Fruit fly (Drosophila melanogaster) whole organism, embryonic: ENCODE data around the gene CG45072.

ENCODE experiments used
- Blimp-1 ChIP-seq: fragments of 200-800 bp; sonication (Bioruptor generic); optimal IDR thresholded peaks from 3 replicates; lab custom pipeline; 2018; ENCODE audit warnings: missing biosample characterization, missing genetic modification characterization, mild to moderate bottlenecking, moderate library complexity, missing genetic modification reagents
- BtbVII ChIP-seq: fragments of 200-800 bp; sonication (Bioruptor generic); optimal IDR thresholded peaks from 3 replicates; lab custom pipeline; 2017; ENCODE audit warnings: missing biosample characterization, mild to moderate bottlenecking, missing genetic modification characterization
- Bteb2 ChIP-seq: fragments of 200-800 bp; sonication (Bioruptor generic); optimal IDR thresholded peaks from 2 replicates; lab custom pipeline; 2016; ENCODE audit warnings: missing biosample characterization, missing genetic modification characterization
- CG10274 ChIP-seq: fragments of 200-800 bp; sonication (Bioruptor generic); optimal IDR thresholded peaks from 3 replicates; lab custom pipeline; 2017; ENCODE audit warnings: missing biosample characterization, mild to moderate bottlenecking, missing genetic modification characterization
- CG10979 ChIP-seq: fragments of 200-800 bp; sonication (Bioruptor generic); optimal IDR thresholded peaks from 2 replicates; lab custom pipeline; 2018; ENCODE audit warnings: missing biosample characterization, mild to moderate bottlenecking, missing genetic modification characterization, moderate library complexity
- CG12236 ChIP-seq: fragments of 200-800 bp; sonication (Bioruptor generic); optimal IDR thresholded peaks from 2 replicates; lab custom pipeline; 2016; ENCODE audit warnings: missing biosample characterization, missing genetic modification characterization
- CG12942 ChIP-seq: fragments of 200-800 bp; sonication (Bioruptor generic); optimal IDR thresholded peaks from 3 replicates; lab custom pipeline; 2016; ENCODE audit warnings: missing biosample characterization, missing genetic modification characterization
- CG16815 ChIP-seq: fragments of 200-800 bp; sonication (Bioruptor generic); optimal IDR thresholded peaks from 3 replicates; lab custom pipeline; 2017; ENCODE audit warnings: missing biosample characterization, mild to moderate bottlenecking, missing genetic modification characterization
- CG2889 ChIP-seq: fragments of 200-800 bp; sonication (Bioruptor generic); IDR thresholded peaks from 3 replicates; pipeline ENCODE4 v1.3.6; 2022; ENCODE audit warnings: missing biosample characterization, missing genetic modification characterization
- CG30403 ChIP-seq: fragments of 200-800 bp; sonication (Bioruptor generic); optimal IDR thresholded peaks from 3 replicates; lab custom pipeline; 2016; ENCODE audit warnings: missing biosample characterization, missing genetic modification characterization
- CG31365 ChIP-seq: fragments of 200-800 bp; sonication (Bioruptor generic); optimal IDR thresholded peaks from 2 replicates; lab custom pipeline; 2018; ENCODE audit warnings: missing biosample characterization, mild to moderate bottlenecking, missing genetic modification characterization
- CG34224 ChIP-seq: fragments of 200-800 bp; sonication (Bioruptor generic); IDR thresholded peaks from 3 replicates; pipeline ENCODE4 v1.3.6; 2022; ENCODE audit warnings: missing biosample characterization, missing genetic modification characterization; ENCODE audit not compliant: partially characterized antibody
- CG3847 ChIP-seq: fragments of 200-800 bp; sonication (Bioruptor generic); IDR thresholded peaks from 2 replicates; pipeline ENCODE4 v1.3.6; 2022; ENCODE audit warnings: missing biosample characterization, missing genetic modification characterization
- CG42726 ChIP-seq: fragments of 200-800 bp; sonication (Bioruptor generic); IDR thresholded peaks from 2 replicates; pipeline ENCODE4 v1.3.6; 2022; ENCODE audit warnings: missing biosample characterization, missing genetic modification characterization; ENCODE audit not compliant: partially characterized antibody
- CG7357 ChIP-seq: fragments of 200-800 bp; sonication (Bioruptor generic); IDR thresholded peaks from 3 replicates; pipeline ENCODE4 v1.3.6; 2022; ENCODE audit warnings: missing biosample characterization, missing genetic modification characterization
- CG7372 ChIP-seq: fragments of 200-800 bp; sonication (Bioruptor generic); IDR thresholded peaks from 2 replicates; pipeline ENCODE4 v1.3.6; 2022; ENCODE audit warnings: missing biosample characterization, missing genetic modification characterization
- CHES-1-like ChIP-seq: fragments of 200-800 bp; sonication (Bioruptor generic); optimal IDR thresholded peaks from 2 replicates; lab custom pipeline; 2016; ENCODE audit warnings: missing biosample characterization, missing genetic modification characterization
- Camta ChIP-seq: fragments of 200-800 bp; sonication (Bioruptor generic); optimal IDR thresholded peaks from 2 replicates; lab custom pipeline; 2016; ENCODE audit warnings: missing biosample characterization, missing genetic modification characterization
- Drgx ChIP-seq: fragments of 200-800 bp; sonication (Bioruptor generic); IDR thresholded peaks from 2 replicates; pipeline ENCODE4 v1.3.6; 2022; ENCODE audit warnings: missing biosample characterization, missing genetic modification characterization
- Eip74EF ChIP-seq, 2 experiments: fragments of 200-800 bp in 1 of 2; fragments of >200 bp in 1 of 2; sonication (Bioruptor generic) in 1 of 2; optimal IDR thresholded peaks; 2 replicates each; lab custom pipeline; 2017 to 2019; ENCODE audit warnings: missing biosample characterization in 2 of 2, missing genetic modification characterization in 2 of 2, mild to moderate bottlenecking in 1 of 2, moderate library complexity in 1 of 2
- Gsc ChIP-seq: fragments of 200-800 bp; sonication (Bioruptor generic); IDR thresholded peaks from 2 replicates; pipeline ENCODE4 v1.3.6; 2022; ENCODE audit warnings: missing biosample characterization, missing genetic modification characterization
- HLH4C ChIP-seq: fragments of 200-800 bp; sonication (Bioruptor generic); IDR thresholded peaks from 3 replicates; pipeline ENCODE4 v1.3.6; 2022; ENCODE audit warnings: missing biosample characterization, missing genetic modification characterization; ENCODE audit not compliant: partially characterized antibody
- HLHmδ ChIP-seq: fragments of 200-800 bp; sonication (Bioruptor generic); optimal IDR thresholded peaks from 2 replicates; lab custom pipeline; 2018; ENCODE audit warnings: missing biosample characterization, mild to moderate bottlenecking, missing genetic modification characterization, moderate library complexity
- Hr39 ChIP-seq: fragments of >200 bp; optimal IDR thresholded peaks from 2 replicates; lab custom pipeline; 2017
- Jarid2 ChIP-seq: fragments of 200-800 bp; sonication (Bioruptor generic); optimal IDR thresholded peaks from 3 replicates; lab custom pipeline; 2017; ENCODE audit warnings: mild to moderate bottlenecking, missing biosample characterization, missing genetic modification reagents, missing genetic modification characterization
- Myb ChIP-seq: fragments of 200-800 bp; sonication (Bioruptor generic); optimal IDR thresholded peaks from 2 replicates; lab custom pipeline; 2016; ENCODE audit warnings: missing biosample characterization, missing genetic modification characterization
- Oaz ChIP-seq: fragments of 200-800 bp; sonication (Bioruptor generic); IDR thresholded peaks from 2 replicates; pipeline ENCODE4 v1.3.6; 2022; ENCODE audit warnings: missing biosample characterization, missing genetic modification characterization
- Stat92E ChIP-seq, 3 experiments: fragments of >200 bp in 2 of 3; fragments of 200-800 bp in 1 of 3; sonication (Bioruptor generic) in 1 of 3; optimal IDR thresholded peaks; 2 replicates each; lab custom pipeline; 2017 to 2019; ENCODE audit warnings: missing biosample characterization in 3 of 3, missing genetic modification characterization in 3 of 3, mild to moderate bottlenecking in 1 of 3, moderate library complexity in 1 of 3
- Trl ChIP-seq, 3 experiments: fragments of >200 bp in 2 of 3; fragments of 200-800 bp in 1 of 3; sonication (Bioruptor generic) in 1 of 3; optimal IDR thresholded peaks; 2 replicates in 1 of 3; 3 replicates in 2 of 3; lab custom pipeline; 2016 to 2017; ENCODE audit warnings: missing biosample characterization in 1 of 3, missing genetic modification characterization in 1 of 3
- Vsx1 ChIP-seq: fragments of 200-800 bp; sonication (Bioruptor generic); optimal IDR thresholded peaks from 2 replicates; lab custom pipeline; 2017; ENCODE audit warnings: missing biosample characterization, mild to moderate bottlenecking, missing genetic modification characterization, missing genetic modification reagents
- bbx ChIP-seq: fragments of 200-800 bp; sonication (Bioruptor generic); IDR thresholded peaks from 2 replicates; pipeline ENCODE4 v1.3.6; 2022; ENCODE audit warnings: missing biosample characterization, missing genetic modification characterization; ENCODE audit not compliant: partially characterized antibody
- bsh ChIP-seq, 2 experiments: fragments of 200-800 bp; sonication (Bioruptor generic); optimal IDR thresholded peaks; 2 replicates each; lab custom pipeline; 2017 to 2018; ENCODE audit warnings: mild to moderate bottlenecking in 2 of 2, missing biosample characterization in 2 of 2, missing genetic modification characterization in 2 of 2, moderate library complexity in 1 of 2
- crc ChIP-seq: fragments of 200-800 bp; sonication (Bioruptor generic); optimal IDR thresholded peaks from 2 replicates; lab custom pipeline; 2016; ENCODE audit warnings: missing biosample characterization, missing genetic modification characterization
- exex ChIP-seq: fragments of 200-800 bp; sonication (Bioruptor generic); optimal IDR thresholded peaks from 4 replicates; lab custom pipeline; 2018; ENCODE audit warnings: missing biosample characterization, mild to moderate bottlenecking, missing genetic modification characterization, moderate library complexity
- eyg ChIP-seq: fragments of 200-800 bp; sonication (Bioruptor generic); optimal IDR thresholded peaks from 3 replicates; lab custom pipeline; 2016; ENCODE audit warnings: missing biosample characterization, missing genetic modification characterization
- gsb-n ChIP-seq: fragments of 200-800 bp; sonication (Bioruptor generic); optimal IDR thresholded peaks from 3 replicates; lab custom pipeline; 2018; ENCODE audit warnings: missing biosample characterization, mild to moderate bottlenecking, missing genetic modification characterization
- jigr1 ChIP-seq: fragments of 200-800 bp; sonication (Bioruptor generic); IDR thresholded peaks from 3 replicates; pipeline ENCODE4 v1.3.6; 2022; ENCODE audit warnings: missing biosample characterization, missing genetic modification characterization
- jing ChIP-seq: fragments of 200-800 bp; sonication (Bioruptor generic); optimal IDR thresholded peaks from 2 replicates; lab custom pipeline; 2018; ENCODE audit warnings: missing biosample characterization, mild to moderate bottlenecking, missing genetic modification characterization
- lbe ChIP-seq: fragments of 200-800 bp; sonication (Bioruptor generic); optimal IDR thresholded peaks from 2 replicates; lab custom pipeline; 2016; ENCODE audit warnings: missing biosample characterization, mild to moderate bottlenecking, missing genetic modification characterization
- lilli ChIP-seq: fragments of 200-800 bp; sonication (Bioruptor generic); optimal IDR thresholded peaks from 3 replicates; lab custom pipeline; 2016; ENCODE audit warnings: missing biosample characterization, missing genetic modification characterization
- mirr ChIP-seq: fragments of 200-800 bp; sonication (Bioruptor generic); optimal IDR thresholded peaks from 3 replicates; lab custom pipeline; 2018; ENCODE audit warnings: missing biosample characterization, mild to moderate bottlenecking, missing genetic modification characterization
- odd ChIP-seq: fragments of 200-800 bp; sonication (Bioruptor generic); optimal IDR thresholded peaks from 2 replicates; lab custom pipeline; 2017; ENCODE audit warnings: missing biosample characterization, mild to moderate bottlenecking, missing genetic modification characterization
- otp ChIP-seq: fragments of 200-800 bp; sonication (Bioruptor generic); IDR thresholded peaks from 3 replicates; pipeline ENCODE4, ENCODE4 v1.3.6; 2022; ENCODE audit warnings: missing biosample characterization, missing genetic modification characterization
- pros ChIP-seq: fragments of 200-800 bp; sonication (Bioruptor generic); optimal IDR thresholded peaks from 3 replicates; lab custom pipeline; 2019; ENCODE audit warnings: missing biosample characterization, mild to moderate bottlenecking, missing genetic modification characterization, moderate library complexity
- sens ChIP-seq: fragments of 200-800 bp; sonication (Bioruptor generic); peaks from one replicate; lab custom pipeline; 2016; ENCODE audit warnings: missing biosample characterization, missing genetic modification characterization
- stwl ChIP-seq: fragments of 200-800 bp; sonication (Bioruptor generic); optimal IDR thresholded peaks from 3 replicates; lab custom pipeline; 2018; ENCODE audit warnings: missing biosample characterization, mild to moderate bottlenecking, missing genetic modification characterization, moderate library complexity
- sug ChIP-seq: fragments of 200-800 bp; optimal IDR thresholded peaks from 2 replicates; lab custom pipeline; 2019; ENCODE audit warnings: missing biosample characterization, mild to moderate bottlenecking, missing genetic modification characterization, moderate library complexity
- tgo ChIP-seq: fragments of 200-800 bp; sonication (Bioruptor generic); IDR thresholded peaks from 3 replicates; pipeline ENCODE4 v1.3.6; 2022; ENCODE audit warnings: missing biosample characterization, missing genetic modification characterization
- vvl ChIP-seq: fragments of 200-800 bp; sonication (Bioruptor generic); IDR thresholded peaks from 2 replicates; pipeline ENCODE4 v1.3.6; 2022; ENCODE audit warnings: missing biosample characterization, missing genetic modification characterization

The CG45072 gene

dm6 chr3R:30160312-30160942 is 37.4 kb upstream of the CG45072 start, which contains the start of gene CG11498 (continued):
- TF ChIP-seq HLHmδ (GFP tag; lab: Kevin White, UChicago) (peak; percentile 2), CG10274 (GFP tag; lab: Kevin White, UChicago) (no peak), otp (0 out of 3 replicates have a peak, but pooled peaks have one; percentile 3), CG7357 (GFP tag; lab: Robert Waterston, UW) (no peak), CG30403 (GFP tag; lab: Kevin White, UChicago) (no peak), Camta (GFP tag; lab: Kevin White, UChicago) (no peak), Oaz (GFP tag; lab: Robert Waterston, UW) (no peak), CG16815 (no peak), jing (GFP tag; lab: Kevin White, UChicago) (no peak), lilli (GFP tag; lab: Kevin White, UChicago) (no peak), tgo (GFP tag; lab: Robert Waterston, UW) (no peak), bsh (GFP tag; optimal IDR thresholded peaks at IDR 0.05; lab: Kevin White, UChicago) (no peak), Jarid2 (GFP tag; lab: Kevin White, UChicago) (peak; percentile 67), Bteb2 (GFP tag; lab: Kevin White, UChicago) (no peak), jigr1 (GFP tag; lab: Robert Waterston, UW) (no peak), sens (GFP tag; lab: Kevin White, UChicago) (peak; percentile 55), CG12236 (GFP tag; lab: Kevin White, UChicago) (no peak), gsb-n (no peak), Drgx (GFP tag; lab: Robert Waterston, UW) (peak; percentile 72), Hr39 (lab: Kevin White, UChicago) (no peak), CHES-1-like (no peak), Stat92E (GFP tag; optimal IDR thresholded peaks at IDR 0.05; lab: Kevin White, UChicago) (no peak), Vsx1 (GFP tag; lab: Kevin White, UChicago) (no peak), CG7372 (GFP tag; lab: Robert Waterston, UW) (no peak), Trl (optimal IDR thresholded peaks at IDR 0.05; lab: Kevin White, UChicago) (peak; percentile 66 to 83), Trl (GFP tag; optimal IDR thresholded peaks at IDR 0.05; lab: Kevin White, UChicago) (no peak), pros (GFP tag; lab: Kevin White, UChicago) (peak; percentile 22), Eip74EF (GFP tag; optimal IDR thresholded peaks at IDR 0.05; lab: Kevin White, UChicago) (no peak), Myb (GFP tag; lab: Kevin White, UChicago) (no peak), sug (tag; lab: Kevin White, UChicago) (no peak), CG10979 (no peak), bbx (GFP tag; lab: Robert Waterston, UW) (0 out of 2 replicates have a peak, but pooled peaks have one; percentile 35), Blimp-1 (GFP tag; lab: Kevin White, UChicago) (peak; percentile 15), CG34224 (GFP tag; lab: Robert Waterston, UW) (no peak), HLH4C (GFP tag; lab: Robert Waterston, UW) (no peak), vvl (GFP tag; lab: Robert Waterston, UW) (peak; percentile 36; the same call in 1 of the 2 replicates), crc (no peak), mirr (GFP tag; lab: Kevin White, UChicago) (no peak)

- no peak for TF ChIP-seq lbe (GFP tag; lab: Kevin White, UChicago)
- TF ChIP-seq odd (GFP tag; lab: Kevin White, UChicago): no peak
- peak; percentile 95 for TF ChIP-seq CG31365 (tag; lab: Kevin White, UChicago)
- TF ChIP-seq stwl: peak; percentile 55
- no peak for TF ChIP-seq exex (tag; lab: Kevin White, UChicago)
- TF ChIP-seq CG12942 (GFP tag; lab: Kevin White, UChicago): no peak
- no peak for TF ChIP-seq eyg
- no peak for TF ChIP-seq HLHmδ (GFP tag; lab: Kevin White, UChicago)
- peak; percentile 56 for TF ChIP-seq Blimp-1 (GFP tag; lab: Kevin White, UChicago)
- no peak for TF ChIP-seq BtbVII
- TF ChIP-seq Eip74EF (GFP tag; optimal IDR thresholded peaks at IDR 0.05; lab: Kevin White, UChicago): peak in 1 of 2 experiments; percentile 46
- TF ChIP-seq CG42726 (GFP tag; lab: Robert Waterston, UW): 0 out of 2 replicates have a peak, but pooled peaks have one; percentile 34
- TF ChIP-seq Gsc: no peak
- no peak for TF ChIP-seq CG2889 (GFP tag; lab: Robert Waterston, UW)
- no peak for TF ChIP-seq CG10274 (GFP tag; lab: Kevin White, UChicago)
- TF ChIP-seq CG3847 (GFP tag; lab: Robert Waterston, UW): no peak
Observed at dm6 chr3R:30153864-30154263, 30.8 kb upstream of the CG45072 start.
